Fruit fly (Drosophila melanogaster) whole organism, prepupa: ENCODE results near the gene CG6178.

Experiments used
- CG3032 ChIP-seq: fragments of 200-800 bp; optimal IDR thresholded peaks from 2 replicates; lab custom pipeline; 2019; ENCODE audit warnings: missing biosample characterization, mild to moderate bottlenecking, missing genetic modification characterization, moderate library complexity
- CG32006 ChIP-seq: fragments of 200-800 bp; sonication (Bioruptor generic); optimal IDR thresholded peaks from 3 replicates; lab custom pipeline; 2017; ENCODE audit warnings: missing biosample characterization, mild to moderate bottlenecking, missing genetic modification characterization
- CG4318 ChIP-seq: fragments of 200-800 bp; sonication (Bioruptor generic); optimal IDR thresholded peaks from 3 replicates; lab custom pipeline; 2017; ENCODE audit warnings: missing biosample characterization, mild to moderate bottlenecking, missing genetic modification characterization
- CG6163 ChIP-seq: fragments of 200-800 bp; sonication (Bioruptor generic); IDR thresholded peaks from 3 replicates; pipeline ENCODE4 v1.3.6; 2022; ENCODE audit warnings: missing biosample characterization, missing genetic modification characterization
- CG6854 ChIP-seq: fragments of 200-800 bp; sonication (Bioruptor generic); optimal IDR thresholded peaks from 2 replicates; lab custom pipeline; 2017; ENCODE audit warnings: missing biosample characterization, mild to moderate bottlenecking, missing genetic modification characterization
- CG8632 ChIP-seq: fragments of 200-800 bp; sonication (Bioruptor generic); optimal IDR thresholded peaks from 3 replicates; lab custom pipeline; 2016; ENCODE audit warnings: missing biosample characterization, missing genetic modification characterization
- Eip93F ChIP-seq: fragments of 200-800 bp; sonication (Bioruptor generic); optimal IDR thresholded peaks from 2 replicates; lab custom pipeline; 2016; ENCODE audit warnings: missing biosample characterization, mild to moderate bottlenecking, missing genetic modification characterization
- Ets21C ChIP-seq: fragments of 200-800 bp; sonication (Bioruptor generic); optimal IDR thresholded peaks from 3 replicates; lab custom pipeline; 2016; ENCODE audit warnings: missing biosample characterization, missing genetic modification characterization
- OdsH ChIP-seq: fragments of 200-800 bp; sonication (Bioruptor generic); optimal IDR thresholded peaks from 3 replicates; lab custom pipeline; 2016; ENCODE audit warnings: missing biosample characterization, missing genetic modification characterization
- dsx ChIP-seq: fragments of 200-800 bp; optimal IDR thresholded peaks from 3 replicates; lab custom pipeline; 2019; ENCODE audit warnings: missing biosample characterization, mild to moderate bottlenecking, missing genetic modification characterization, moderate library complexity; ENCODE audit not compliant: poor library complexity, severe bottlenecking
- fd85E ChIP-seq: fragments of 200-800 bp; sonication (Bioruptor generic); optimal IDR thresholded peaks from 3 replicates; lab custom pipeline; 2016; ENCODE audit warnings: missing biosample characterization, missing genetic modification characterization

DNA sequence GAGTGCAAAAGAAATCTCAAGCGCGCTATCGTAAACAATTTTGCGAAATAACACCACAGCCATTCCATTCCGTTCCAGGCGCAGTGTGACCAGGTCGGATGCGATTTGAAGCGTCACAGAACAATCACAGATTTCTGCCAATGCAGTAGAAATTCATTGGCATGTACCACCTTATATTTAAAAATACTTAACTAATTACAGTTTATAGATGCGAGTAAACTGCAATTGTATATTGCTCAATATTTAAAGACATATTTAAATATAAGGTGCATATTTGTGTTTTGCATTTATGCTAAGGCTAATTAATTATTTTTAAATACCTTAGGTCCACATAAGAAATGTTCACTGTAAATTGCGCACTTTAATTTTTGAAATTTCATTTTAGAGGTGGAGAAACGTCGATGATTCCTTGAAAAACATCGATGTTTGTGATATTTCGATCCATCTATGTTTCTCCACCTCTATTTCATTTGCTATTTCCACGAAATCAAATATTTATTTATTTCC, 41.3 kb downstream of the CG6178 start, which contains the start of the genes SMC6 and CG6204:
- TF ChIP-seq Eip93F (GFP tag; lab: Kevin White, UChicago) (peak; percentile 82), CG3032 (tag; lab: Kevin White, UChicago) (peak; percentile 97), Ets21C (GFP tag; lab: Kevin White, UChicago) (peak; percentile 95), CG32006 (GFP tag; lab: Kevin White, UChicago) (peak; percentile 95), dsx (peak; percentile 93), CG6163 (GFP tag; lab: Robert Waterston, UW) (peak; percentile 96), CG8632 (GFP tag; lab: Kevin White, UChicago) (peak; percentile 95), CG4318 (GFP tag; lab: Kevin White, UChicago) (peak; percentile 88), CG6854 (GFP tag; lab: Kevin White, UChicago) (peak; percentile 83), fd85E (GFP tag; lab: Kevin White, UChicago) (peak; percentile 85), OdsH (GFP tag; lab: Kevin White, UChicago) (peak; percentile 97)
